Worm (Caenorhabditis elegans): ENCODE data around the gene nhr-6.

Gene nhr-6

ce11 chrIII:3601271-3601670 lies 27.9 kb downstream of the nhr-6 start:
- TF ChIP-seq nhr-28 (tag; optimal IDR thresholded peaks at IDR 0.05) (no peak), unc-62 (GFP tag; optimal IDR thresholded peaks at IDR 0.05) (peak; percentile 37), ztf-11 (tag; optimal IDR thresholded peaks at IDR 0.05) (no peak), mls-2 (tag; optimal IDR thresholded peaks at IDR 0.05) (no peak), hlh-1 (tag; optimal IDR thresholded peaks at IDR 0.05) (peak; percentile 86), unc-120 (tag; optimal IDR thresholded peaks at IDR 0.05; ENCODE audit: poor library complexity, severe bottlenecking) (peak; percentile 66)

ce11 chrIII:3605681-3606080 lies 32.3 kb downstream of the nhr-6 start:
- TF ChIP-seq nhr-237 (tag; optimal IDR thresholded peaks at IDR 0.05) (no peak), unc-62 (GFP tag; optimal IDR thresholded peaks at IDR 0.05) (no peak), tbx-8 (GFP tag; optimal IDR thresholded peaks at IDR 0.05) (no peak), sem-2 (GFP tag; optimal IDR thresholded peaks at IDR 0.05) (no peak), ztf-11 (tag; optimal IDR thresholded peaks at IDR 0.05) (no peak), flh-1 (GFP tag; optimal IDR thresholded peaks at IDR 0.05) (no peak), elt-3 (tag; optimal IDR thresholded peaks at IDR 0.05) (no peak), cnd-1 (tag; optimal IDR thresholded peaks at IDR 0.05) (no peak), drap-1 (GFP tag; optimal IDR thresholded peaks at IDR 0.05) (no peak), elt-1 (tag; optimal IDR thresholded peaks at IDR 0.05; ENCODE audit: borderline replicate concordance, insufficient read depth) (no peak)

- TF ChIP-seq sptf-1 (tag; optimal IDR thresholded peaks at IDR 0.05): peak; percentile 48
- TF ChIP-seq ceh-43 (GFP tag; optimal IDR thresholded peaks at IDR 0.05): no peak
These were observed 39.0 kb downstream of the nhr-6 start for ce11 chrIII:3612387-3612786.

ce11 chrIII:3612882-3613479 lies 39.6 kb downstream of the nhr-6 start:
- TF ChIP-seq nhr-76 (tag; optimal IDR thresholded peaks at IDR 0.05) (no peak), hlh-1 (tag; optimal IDR thresholded peaks at IDR 0.05) (no peak), ham-2 (GFP tag; optimal IDR thresholded peaks at IDR 0.05) (no peak), pha-4 (tag; optimal IDR thresholded peaks at IDR 0.05) (no peak), blmp-1 (tag; optimal IDR thresholded peaks at IDR 0.05) (no peak), unc-120 (tag; optimal IDR thresholded peaks at IDR 0.05; ENCODE audit: poor library complexity, severe bottlenecking) (no peak), ceh-43 (GFP tag; optimal IDR thresholded peaks at IDR 0.05) (no peak), mab-5 (tag; optimal IDR thresholded peaks at IDR 0.05) (no peak), elt-1 (tag; optimal IDR thresholded peaks at IDR 0.05; ENCODE audit: borderline replicate concordance, insufficient read depth) (no peak), sem-2 (GFP tag; optimal IDR thresholded peaks at IDR 0.05) (no peak), ceh-39 (tag; optimal IDR thresholded peaks at IDR 0.05) (no peak), ces-1 (GFP tag; optimal IDR thresholded peaks at IDR 0.05) (no peak), nhr-12 (tag; optimal IDR thresholded peaks at IDR 0.05) (no peak), cnd-1 (tag; optimal IDR thresholded peaks at IDR 0.05) (no peak), lin-32 (GFP tag; optimal IDR thresholded peaks at IDR 0.05) (no peak), ceh-83 (GFP tag; optimal IDR thresholded peaks at IDR 0.05) (no peak), unc-62 (GFP tag; optimal IDR thresholded peaks at IDR 0.05) (no peak), zip-8 (tag; optimal IDR thresholded peaks at IDR 0.05) (no peak), mls-2 (tag; optimal IDR thresholded peaks at IDR 0.05) (no peak), nhr-237 (tag; optimal IDR thresholded peaks at IDR 0.05) (no peak)

- TF ChIP-seq ham-2 (GFP tag; optimal IDR thresholded peaks at IDR 0.05) (no peak), nhr-28 (tag; optimal IDR thresholded peaks at IDR 0.05) (no peak), mep-1 (tag; optimal IDR thresholded peaks at IDR 0.05) (no peak), flh-1 (GFP tag; optimal IDR thresholded peaks at IDR 0.05) (no peak), unc-39 (tag; optimal IDR thresholded peaks at IDR 0.05) (no peak), lin-13 (tag; optimal IDR thresholded peaks at IDR 0.05) (no peak), elt-3 (tag; optimal IDR thresholded peaks at IDR 0.05) (no peak), ceh-83 (GFP tag; optimal IDR thresholded peaks at IDR 0.05) (no peak)
These were observed 46.4 kb downstream of the nhr-6 start for ce11 chrIII:3619621-3620261.

Data from whole organism, mixed stage, embryonic.